Fruit fly (Drosophila melanogaster) whole organism, embryonic: ENCODE measurements around the gene CG16727.

ENCODE experiments used
- BEAF-32 ChIP-seq: fragments of 200-800 bp; sonication (Bioruptor generic); optimal IDR thresholded peaks from 3 replicates; lab custom pipeline; 2017; ENCODE audit warnings: missing biosample characterization, missing genetic modification characterization, mild to moderate bottlenecking, moderate library complexity, missing genetic modification reagents
- CG1024 ChIP-seq: fragments of 200-800 bp; sonication (Bioruptor generic); IDR thresholded peaks from 2 replicates; pipeline ENCODE4 v1.3.6; 2022; ENCODE audit warnings: missing biosample characterization, missing genetic modification characterization
- CG10267 ChIP-seq: fragments of 200-800 bp; sonication (Bioruptor generic); optimal IDR thresholded peaks from 2 replicates; lab custom pipeline; 2018; ENCODE audit warnings: missing biosample characterization, mild to moderate bottlenecking, missing genetic modification characterization, moderate library complexity
- CG10431 ChIP-seq: fragments of 200-800 bp; sonication (Bioruptor generic); optimal IDR thresholded peaks from 3 replicates; lab custom pipeline; 2018; ENCODE audit warnings: missing biosample characterization, mild to moderate bottlenecking, missing genetic modification characterization
- CG13287 ChIP-seq: fragments of 200-800 bp; sonication (Bioruptor generic); IDR thresholded peaks from 2 replicates; pipeline ENCODE4 v1.3.6; 2022; ENCODE audit warnings: missing biosample characterization, missing genetic modification characterization; ENCODE audit not compliant: partially characterized antibody
- CG13624 ChIP-seq: fragments of 200-800 bp; sonication (Bioruptor generic); optimal IDR thresholded peaks from 2 replicates; lab custom pipeline; 2016; ENCODE audit warnings: missing biosample characterization, missing genetic modification characterization
- CG14860 ChIP-seq: fragments of 200-800 bp; sonication (Bioruptor generic); IDR thresholded peaks from 3 replicates; pipeline ENCODE4 v1.3.6; 2022; ENCODE audit warnings: missing biosample characterization, missing genetic modification characterization; ENCODE audit not compliant: partially characterized antibody
- CG15073 ChIP-seq: fragments of 200-800 bp; sonication (Bioruptor generic); optimal IDR thresholded peaks from 2 replicates; lab custom pipeline; 2016; ENCODE audit warnings: missing biosample characterization, missing genetic modification characterization
- CG16863 ChIP-seq: fragments of 200-800 bp; sonication (Bioruptor generic); optimal IDR thresholded peaks from 3 replicates; lab custom pipeline; 2016; ENCODE audit warnings: missing biosample characterization, missing genetic modification characterization
- CG17829 ChIP-seq: fragments of 200-800 bp; optimal IDR thresholded peaks from 2 replicates; lab custom pipeline; 2019; ENCODE audit warnings: missing biosample characterization, mild to moderate bottlenecking, missing genetic modification characterization, moderate library complexity
- CG2120 ChIP-seq: fragments of 200-800 bp; sonication (Bioruptor generic); optimal IDR thresholded peaks from 3 replicates; lab custom pipeline; 2016; ENCODE audit warnings: missing biosample characterization, missing genetic modification characterization
- CG31224 ChIP-seq: fragments of 200-800 bp; sonication (Bioruptor generic); IDR thresholded peaks from 2 replicates; pipeline ENCODE4 v1.3.6; 2022; ENCODE audit warnings: missing biosample characterization, missing genetic modification characterization
- CG34224 ChIP-seq: fragments of 200-800 bp; sonication (Bioruptor generic); IDR thresholded peaks from 3 replicates; pipeline ENCODE4 v1.3.6; 2022; ENCODE audit warnings: missing biosample characterization, missing genetic modification characterization; ENCODE audit not compliant: partially characterized antibody
- CG4404 ChIP-seq: fragments of 200-800 bp; sonication (Bioruptor generic); IDR thresholded peaks from 2 replicates; pipeline ENCODE4 v1.3.6; 2022; ENCODE audit warnings: missing biosample characterization, missing genetic modification characterization
- CG4730 ChIP-seq: fragments of 200-800 bp; sonication (Bioruptor generic); IDR thresholded peaks from 2 replicates; pipeline ENCODE4 v1.3.6; 2022; ENCODE audit warnings: missing biosample characterization, missing genetic modification characterization
- CG6689 ChIP-seq: fragments of 200-800 bp; sonication (Bioruptor generic); IDR thresholded peaks from 2 replicates; pipeline ENCODE4 v1.3.6; 2022; ENCODE audit warnings: missing biosample characterization, missing genetic modification characterization
- CG7357 ChIP-seq: fragments of 200-800 bp; sonication (Bioruptor generic); IDR thresholded peaks from 3 replicates; pipeline ENCODE4 v1.3.6; 2022; ENCODE audit warnings: missing biosample characterization, missing genetic modification characterization
- CG8290 ChIP-seq, 3 experiments: fragments of 200-800 bp; sonication (Bioruptor generic); optimal IDR thresholded peaks; 2 replicates each; lab custom pipeline; 2016 to 2019; ENCODE audit warnings: missing biosample characterization in 3 of 3, missing genetic modification characterization in 3 of 3, mild to moderate bottlenecking in 2 of 3, moderate library complexity in 1 of 3
- CG9437 ChIP-seq: fragments of 200-800 bp; sonication (Bioruptor generic); optimal IDR thresholded peaks from 2 replicates; lab custom pipeline; 2018; ENCODE audit warnings: missing biosample characterization, mild to moderate bottlenecking, missing genetic modification characterization
- Chrac-16 ChIP-seq: fragments of 200-800 bp; sonication (Bioruptor generic); optimal IDR thresholded peaks from 3 replicates; lab custom pipeline; 2016; ENCODE audit warnings: missing biosample characterization, missing genetic modification characterization
- Dad ChIP-seq: fragments of 200-800 bp; sonication (Bioruptor generic); optimal IDR thresholded peaks from 3 replicates; lab custom pipeline; 2016; ENCODE audit warnings: missing biosample characterization, missing genetic modification characterization
- Dll ChIP-seq: fragments of 200-800 bp; sonication (Bioruptor generic); IDR thresholded peaks from 4 replicates; pipeline ENCODE4 v1.3.6; 2022; ENCODE audit warnings: missing biosample characterization, missing genetic modification characterization; ENCODE audit not compliant: partially characterized antibody
- Elba2 ChIP-seq: fragments of 200-800 bp; sonication (Bioruptor generic); optimal IDR thresholded peaks from 3 replicates; lab custom pipeline; 2016; ENCODE audit warnings: missing biosample characterization, missing genetic modification characterization
- Ets97D ChIP-seq: fragments of 200-800 bp; sonication (Bioruptor generic); optimal IDR thresholded peaks from 3 replicates; lab custom pipeline; 2016; ENCODE audit warnings: missing biosample characterization, missing genetic modification characterization
- Fer3 ChIP-seq: fragments of 200-800 bp; sonication (Bioruptor generic); optimal IDR thresholded peaks from 2 replicates; lab custom pipeline; 2018; ENCODE audit warnings: missing biosample characterization, mild to moderate bottlenecking, missing genetic modification characterization, moderate library complexity
- H2.0 ChIP-seq: fragments of 200-800 bp; sonication (Bioruptor generic); IDR thresholded peaks from 2 replicates; pipeline ENCODE4 v1.3.6; 2022; ENCODE audit warnings: missing biosample characterization, missing genetic modification characterization
- Lhr ChIP-seq: fragments of 200-800 bp; sonication (Bioruptor generic); optimal IDR thresholded peaks from 3 replicates; lab custom pipeline; 2017; ENCODE audit warnings: mild to moderate bottlenecking, missing biosample characterization, missing genetic modification reagents, missing genetic modification characterization
- Lpt ChIP-seq: fragments of >200 bp; optimal IDR thresholded peaks from 2 replicates; lab custom pipeline; 2018; ENCODE audit warnings: missing biosample characterization, missing genetic modification characterization
- Mes4 ChIP-seq: fragments of 200-800 bp; sonication (Bioruptor generic); optimal IDR thresholded peaks from 2 replicates; lab custom pipeline; 2016; ENCODE audit warnings: missing biosample characterization, missing genetic modification characterization
- Rfx ChIP-seq: fragments of 200-800 bp; sonication (Bioruptor generic); IDR thresholded peaks from 2 replicates; pipeline ENCODE4 v1.3.6; 2022; ENCODE audit warnings: missing biosample characterization, missing genetic modification characterization
- Sry-β ChIP-seq: fragments of 200-800 bp; sonication (Bioruptor generic); optimal IDR thresholded peaks from 2 replicates; lab custom pipeline; 2018; ENCODE audit warnings: missing biosample characterization, mild to moderate bottlenecking, missing genetic modification characterization, moderate library complexity
- TFAM ChIP-seq: fragments of 200-800 bp; sonication (Bioruptor generic); optimal IDR thresholded peaks from 2 replicates; lab custom pipeline; 2017; ENCODE audit warnings: missing biosample characterization, missing genetic modification characterization, inconsistent platforms
- Taf1 ChIP-seq: fragments of 200-800 bp; sonication (Bioruptor generic); IDR thresholded peaks from 2 replicates; pipeline ENCODE4 v1.3.6; 2022; ENCODE audit warnings: missing biosample characterization, missing genetic modification characterization
- az2 ChIP-seq: fragments of 200-800 bp; sonication (Bioruptor generic); optimal IDR thresholded peaks from 3 replicates; lab custom pipeline; 2016; ENCODE audit warnings: missing biosample characterization, missing genetic modification characterization
- bcd ChIP-seq: fragments of 200-800 bp; sonication (Bioruptor generic); optimal IDR thresholded peaks from 2 replicates; lab custom pipeline; 2017; ENCODE audit warnings: missing biosample characterization, mild to moderate bottlenecking, missing genetic modification characterization
- ci ChIP-seq: fragments of 200-800 bp; sonication (Bioruptor generic); IDR thresholded peaks from 3 replicates; pipeline ENCODE4 v1.3.6; 2022; ENCODE audit warnings: missing biosample characterization, missing genetic modification characterization
- crp ChIP-seq, 2 experiments: fragments of 200-800 bp; sonication (Bioruptor generic); optimal IDR thresholded peaks; 2 replicates in 1 of 2; 3 replicates in 1 of 2; lab custom pipeline; 2017; ENCODE audit warnings: missing biosample characterization in 2 of 2, missing genetic modification characterization in 2 of 2, mild to moderate bottlenecking in 1 of 2, moderate library complexity in 1 of 2
- grau ChIP-seq: fragments of 200-800 bp; optimal IDR thresholded peaks from 3 replicates; lab custom pipeline; 2019; ENCODE audit warnings: missing biosample characterization, mild to moderate bottlenecking, missing genetic modification characterization, moderate library complexity
- gsb-n ChIP-seq: fragments of 200-800 bp; sonication (Bioruptor generic); optimal IDR thresholded peaks from 3 replicates; lab custom pipeline; 2018; ENCODE audit warnings: missing biosample characterization, mild to moderate bottlenecking, missing genetic modification characterization
- hb ChIP-seq: fragments of 200-800 bp; sonication (Bioruptor generic); IDR thresholded peaks from 3 replicates; pipeline ENCODE4 v1.3.6; 2022; ENCODE audit warnings: missing biosample characterization, missing genetic modification characterization; ENCODE audit not compliant: partially characterized antibody
- org-1 ChIP-seq: fragments of 200-800 bp; sonication (Bioruptor generic); optimal IDR thresholded peaks from 2 replicates; lab custom pipeline; 2017; ENCODE audit warnings: missing biosample characterization, missing genetic modification characterization
- phol ChIP-seq: fragments of 200-800 bp; sonication (Bioruptor generic); optimal IDR thresholded peaks from 3 replicates; lab custom pipeline; 2018; ENCODE audit warnings: missing biosample characterization, mild to moderate bottlenecking, missing genetic modification characterization, moderate library complexity
- salm ChIP-seq: fragments of 200-800 bp; sonication (Bioruptor generic); optimal IDR thresholded peaks from 2 replicates; lab custom pipeline; 2018; ENCODE audit warnings: missing biosample characterization, mild to moderate bottlenecking, missing genetic modification characterization
- sima ChIP-seq: fragments of 200-800 bp; sonication (Bioruptor generic); optimal IDR thresholded peaks from 2 replicates; lab custom pipeline; 2016; ENCODE audit warnings: missing biosample characterization, missing genetic modification characterization
- stc ChIP-seq: fragments of 200-800 bp; sonication (Bioruptor generic); IDR thresholded peaks from 2 replicates; pipeline ENCODE4 v1.3.6; 2022; ENCODE audit warnings: missing biosample characterization, missing genetic modification characterization
- tup ChIP-seq: fragments of 200-800 bp; sonication (Bioruptor generic); optimal IDR thresholded peaks from 2 replicates; lab custom pipeline; 2016; ENCODE audit warnings: missing biosample characterization, mild to moderate bottlenecking, missing genetic modification characterization, moderate library complexity
- usp ChIP-seq: fragments of >200 bp; optimal IDR thresholded peaks from 2 replicates; lab custom pipeline; 2017; ENCODE audit warnings: missing biosample characterization, missing genetic modification characterization
- wdn ChIP-seq: fragments of 200-800 bp; sonication (Bioruptor generic); IDR thresholded peaks from 2 replicates; pipeline ENCODE4 v1.3.6; 2022; ENCODE audit warnings: missing biosample characterization, missing genetic modification characterization
- z ChIP-seq: fragments of 200-800 bp; sonication (Bioruptor generic); IDR thresholded peaks from 3 replicates; pipeline ENCODE4 v1.3.6; 2022; ENCODE audit warnings: missing biosample characterization, missing genetic modification characterization
- zen2 ChIP-seq: fragments of 200-800 bp; sonication (Bioruptor generic); IDR thresholded peaks from 3 replicates; pipeline ENCODE4 v1.3.6; 2022; ENCODE audit warnings: missing biosample characterization, missing genetic modification characterization; ENCODE audit not compliant: partially characterized antibody
- zf30C ChIP-seq: fragments of 200-800 bp; sonication (Bioruptor generic); optimal IDR thresholded peaks from 3 replicates; lab custom pipeline; 2018; ENCODE audit warnings: missing biosample characterization, mild to moderate bottlenecking, missing genetic modification characterization

Gene CG16727

dm6 chr3R:19642893-19643270 is 29.7 kb downstream of the CG16727 start (continued):
- peak; percentile 81 for TF ChIP-seq Dll (GFP tag; lab: Robert Waterston, UW)
- TF ChIP-seq org-1, result no peak
- no peak for TF ChIP-seq Elba2
- TF ChIP-seq CG13287, result peak; percentile 80
- TF ChIP-seq Fer3, result peak; percentile 25
- peak; percentile 68 for TF ChIP-seq CG14860 (GFP tag; lab: Robert Waterston, UW)
- no peak for TF ChIP-seq CG31224 (GFP tag; lab: Robert Waterston, UW)
- no peak for TF ChIP-seq grau (tag; lab: Kevin White, UChicago)
- peak; percentile 1 for TF ChIP-seq Lhr (GFP tag; lab: Kevin White, UChicago)
- peak; percentile 75 for TF ChIP-seq BEAF-32 (GFP tag; lab: Kevin White, UChicago)
- TF ChIP-seq CG4404, result no peak
- TF ChIP-seq Mes4, result no peak
- no peak for TF ChIP-seq CG6689
- TF ChIP-seq bcd (GFP tag; lab: Kevin White, UChicago), result no peak
- no peak for TF ChIP-seq CG17829
- no peak for TF ChIP-seq CG4730 (GFP tag; lab: Robert Waterston, UW)
- TF ChIP-seq CG16863, result no peak
- no peak for TF ChIP-seq gsb-n (tag; lab: Kevin White, UChicago)
- no peak for TF ChIP-seq Sry-β (GFP tag; lab: Kevin White, UChicago)
- peak; percentile 25 for TF ChIP-seq CG9437 (GFP tag; lab: Kevin White, UChicago)
- TF ChIP-seq salm (tag; lab: Kevin White, UChicago), result no peak
- TF ChIP-seq phol (tag; lab: Kevin White, UChicago), result peak; percentile 7
- peak; percentile 87 for TF ChIP-seq CG10267 (tag; lab: Kevin White, UChicago)
- TF ChIP-seq CG8290 (GFP tag; optimal IDR thresholded peaks at IDR 0.05; lab: Kevin White, UChicago), result no peak
- TF ChIP-seq CG8290 (tag; optimal IDR thresholded peaks at IDR 0.05; lab: Kevin White, UChicago), result peak in 1 of 2 experiments; percentile 13
- no peak for TF ChIP-seq TFAM (GFP tag; lab: Kevin White, UChicago)
- TF ChIP-seq H2.0 (GFP tag; lab: Robert Waterston, UW), result no peak
- TF ChIP-seq CG10431 (GFP tag; lab: Kevin White, UChicago), result no peak
- no peak for TF ChIP-seq ci (GFP tag; lab: Robert Waterston, UW)
- peak; percentile 19 to 79 for TF ChIP-seq crp (GFP tag; optimal IDR thresholded peaks at IDR 0.05; lab: Kevin White, UChicago)
- TF ChIP-seq zf30C, result no peak
- TF ChIP-seq Chrac-16 (GFP tag; lab: Kevin White, UChicago), result no peak
- TF ChIP-seq Ets97D (GFP tag; lab: Kevin White, UChicago), result peak; percentile 3
- TF ChIP-seq Lpt (GFP tag; lab: Kevin White, UChicago), result no peak
- TF ChIP-seq Dad (GFP tag; lab: Kevin White, UChicago), result no peak
- no peak for TF ChIP-seq sima
- TF ChIP-seq Taf1, result no peak
- peak; percentile 35 for TF ChIP-seq CG13624 (GFP tag; lab: Kevin White, UChicago)
- TF ChIP-seq hb (GFP tag; lab: Robert Waterston, UW), result peak; percentile 69; the same call in 2 of the 3 replicates
- TF ChIP-seq z (GFP tag; lab: Robert Waterston, UW), result no peak
- no peak for TF ChIP-seq wdn
- no peak for TF ChIP-seq az2 (GFP tag; lab: Kevin White, UChicago)
- TF ChIP-seq CG1024 (GFP tag; lab: Robert Waterston, UW), result no peak
- TF ChIP-seq usp (GFP tag; lab: Kevin White, UChicago), result no peak
- TF ChIP-seq CG7357 (GFP tag; lab: Robert Waterston, UW), result no peak
- TF ChIP-seq Rfx (GFP tag; lab: Robert Waterston, UW), result peak; percentile 59; the same call in 1 of the 2 replicates
- peak; percentile 62 for TF ChIP-seq CG34224 (GFP tag; lab: Robert Waterston, UW)
- peak; percentile 84 for TF ChIP-seq zen2 (GFP tag; lab: Robert Waterston, UW)
- TF ChIP-seq tup (GFP tag; lab: Kevin White, UChicago), result no peak
- no peak for TF ChIP-seq stc (GFP tag; lab: Robert Waterston, UW)
- TF ChIP-seq CG2120 (GFP tag; lab: Kevin White, UChicago), result peak; percentile 27
- TF ChIP-seq CG15073, result no peak
